Worm (Caenorhabditis elegans): ENCODE data around the gene F13H8.12.

DNA sequence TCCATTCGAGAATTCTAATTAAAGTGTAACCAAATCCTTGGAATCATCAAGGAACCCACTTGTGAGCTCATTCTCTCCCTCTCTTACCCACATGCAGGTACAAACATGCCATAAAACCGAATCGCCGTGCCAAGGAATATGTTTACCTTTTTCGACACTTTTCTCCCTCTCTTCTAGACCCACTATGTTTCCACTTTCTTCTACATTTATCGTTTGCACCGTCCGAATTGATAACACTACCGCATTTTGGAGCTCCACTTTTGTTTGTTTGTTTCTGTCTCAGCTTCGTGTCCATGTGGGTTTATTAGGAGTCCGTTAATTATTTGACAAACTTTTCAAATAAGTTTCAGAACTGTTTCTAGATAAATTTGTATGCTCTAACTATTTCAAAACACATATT is 19.6 kb downstream of the F13H8.12 start:
- TF ChIP-seq klf-2 (GFP tag; conservative IDR thresholded peaks at IDR 0.05) (no peak), tab-1 (GFP tag; IDR thresholded peaks at IDR 0.05) (no peak), ref-1 (GFP tag; conservative IDR thresholded peaks at IDR 0.05) (no peak), ztf-29 (GFP tag; IDR thresholded peaks at IDR 0.05) (no peak), flt-1 (GFP tag; IDR thresholded peaks at IDR 0.05) (no peak), med-1 (GFP tag; optimal IDR thresholded peaks at IDR 0.05; ENCODE audit: insufficient read depth) (no peak), T22C8.4 (GFP tag; IDR thresholded peaks at IDR 0.05) (no peak)
